Worm (Caenorhabditis elegans) whole organism, early embryonic: Measurements from ENCODE around the gene C08G9.2.
A peak's percentile ranks its signal among the peaks of the same experiment; 100 is the strongest.

ENCODE experiments used
- B0310.2 ChIP-seq: sonication (generic microtip); optimal IDR thresholded peaks from 2 replicates; lab custom pipeline; 2016; ENCODE audit warnings: mild to moderate bottlenecking, missing genetic modification characterization, missing compliant biosample characterization
- F13C5.2 ChIP-seq: sonication (generic microtip); optimal IDR thresholded peaks from 2 replicates; lab custom pipeline; 2017; ENCODE audit warnings: mild to moderate bottlenecking, missing genetic modification characterization, inconsistent platforms, missing compliant biosample characterization
- aly-1 ChIP-seq: sonication (generic microtip); optimal IDR thresholded peaks from 2 replicates; lab custom pipeline; 2016; ENCODE audit warnings: missing genetic modification characterization, missing compliant biosample characterization
- ama-1 ChIP-seq: fragments of 150-350 bp; optimal IDR thresholded peaks from 2 replicates; lab custom pipeline; 2014
- ceh-13 ChIP-seq: fragments of 200-800 bp; sonication (Bioruptor generic); optimal IDR thresholded peaks from 2 replicates; lab custom pipeline; 2018; ENCODE audit warnings: mild to moderate bottlenecking, missing genetic modification characterization, missing compliant biosample characterization
- ceh-36 ChIP-seq: sonication (generic microtip); optimal IDR thresholded peaks from 2 replicates; lab custom pipeline; 2016; ENCODE audit warnings: missing genetic modification characterization, inconsistent platforms, missing compliant biosample characterization
- ets-7 ChIP-seq: sonication (generic microtip); optimal IDR thresholded peaks from 2 replicates; lab custom pipeline; 2016; ENCODE audit warnings: missing genotype, missing genetic modification characterization, missing compliant biosample characterization
- flt-1 ChIP-seq: fragments of 200-800 bp; sonication (Bioruptor generic); IDR thresholded peaks from 2 replicates; pipeline ENCODE4 v1.3.6; 2022; ENCODE audit warnings: missing genetic modification characterization, missing compliant biosample characterization
- hmbx-1 ChIP-seq: sonication (generic microtip); optimal IDR thresholded peaks from 2 replicates; lab custom pipeline; 2016; ENCODE audit warnings: mild to moderate bottlenecking, missing genetic modification characterization, missing compliant biosample characterization
- hmg-4 ChIP-seq: fragments of 200-800 bp; sonication (Bioruptor generic); optimal IDR thresholded peaks from 2 replicates; lab custom pipeline; 2018; ENCODE audit warnings: mild to moderate bottlenecking, missing genetic modification characterization, missing compliant biosample characterization
- hnd-1 ChIP-seq: sonication (generic microtip); optimal IDR thresholded peaks from 2 replicates; lab custom pipeline; 2016; ENCODE audit warnings: missing genetic modification characterization, missing compliant biosample characterization
- pes-1 ChIP-seq: fragments of 200-800 bp; sonication (Bioruptor generic); IDR thresholded peaks from 2 replicates; pipeline ENCODE4 v1.3.6; 2022; ENCODE audit warnings: missing genetic modification reagents, missing genetic modification characterization, missing compliant biosample characterization
- scrt-1 ChIP-seq: fragments of 200-800 bp; sonication (Bioruptor generic); IDR thresholded peaks from 2 replicates; pipeline ENCODE4 v1.3.6; 2022; ENCODE audit warnings: missing genetic modification characterization, missing compliant biosample characterization
- sea-1 ChIP-seq: fragments of 200-800 bp; sonication (Bioruptor generic); conservative IDR thresholded peaks from 2 replicates; pipeline ENCODE4 v1.3.6; 2022; ENCODE audit warnings: missing genetic modification characterization, missing compliant biosample characterization
- tbx-11 ChIP-seq: fragments of 200-800 bp; sonication (Bioruptor generic); IDR thresholded peaks from 2 replicates; pipeline ENCODE4 v1.3.6; 2022; ENCODE audit warnings: missing genetic modification characterization, missing compliant biosample characterization
- tbx-37 ChIP-seq: fragments of 200-800 bp; sonication (Bioruptor generic); conservative IDR thresholded peaks from 2 replicates; pipeline ENCODE4 v1.3.6; 2022; ENCODE audit warnings: missing genetic modification reagents, missing genetic modification characterization, missing compliant biosample characterization
- tra-4 ChIP-seq: sonication (generic microtip); optimal IDR thresholded peaks from 2 replicates; lab custom pipeline; 2017; ENCODE audit warnings: missing genetic modification characterization, missing compliant biosample characterization

Gene C08G9.2

DNA sequence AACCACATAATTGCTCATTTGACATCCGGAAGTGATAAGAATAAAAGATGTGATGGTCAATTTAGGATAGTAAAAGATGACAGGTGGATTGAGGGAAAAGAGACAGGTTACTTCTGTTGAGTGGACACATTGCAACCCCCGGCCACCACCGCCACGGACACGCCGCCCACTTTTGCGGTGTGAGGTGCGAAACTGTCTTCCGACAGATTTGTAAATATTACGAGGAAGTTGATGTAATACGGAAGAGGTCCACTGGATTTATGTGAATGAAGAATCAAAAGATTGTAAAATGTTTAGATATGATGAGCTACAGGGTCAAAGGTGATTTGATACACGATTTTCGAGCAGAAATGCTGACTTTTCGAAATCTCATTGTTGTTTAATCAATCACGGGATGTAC, at the start of gene C08G9.2:
TSS of gene C08G9.2 (minus strand) at position 101 of the 400 bp plus-strand sequence.
- TF ChIP-seq hnd-1 (tag; lab: Kevin White, UChicago) (no peak), scrt-1 (no peak), sea-1 (GFP tag; lab: Robert Waterston, UW) (no peak), ama-1 (lab: Kevin White, UChicago) (no peak), tra-4 (tag; lab: Kevin White, UChicago) (no peak), tbx-37 (GFP tag; lab: Robert Waterston, UW) (no peak), F13C5.2 (no peak), flt-1 (no peak), hmbx-1 (tag; lab: Kevin White, UChicago) (no peak), aly-1 (tag; lab: Kevin White, UChicago) (no peak), pes-1 (GFP tag; lab: Robert Waterston, UW) (no peak)

DNA sequence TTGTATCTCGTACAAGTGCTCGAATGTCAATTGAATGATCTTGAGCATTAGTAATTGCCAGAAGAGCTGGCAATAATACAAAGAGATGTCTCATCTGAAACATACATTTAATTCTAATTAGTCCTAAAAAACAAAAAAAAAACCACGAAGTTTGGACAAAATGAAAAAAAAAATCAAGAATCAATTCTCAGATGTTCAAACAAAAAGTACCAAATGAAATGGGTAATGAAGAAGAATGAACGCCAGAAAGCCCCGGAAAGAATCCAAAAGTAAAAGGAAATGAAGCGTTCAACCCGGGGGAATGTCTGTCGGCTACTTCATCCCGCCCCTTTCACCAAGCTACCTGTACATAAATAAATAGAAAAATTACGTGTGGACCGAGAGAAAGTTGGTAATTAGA, 45.1 kb upstream of the C08G9.2 start, which contains the start of gene F33D4.6:
TSS of gene F33D4.6 (minus strand) at position 101 of the 400 bp plus-strand sequence.
- TF ChIP-seq ceh-36 (tag; lab: Kevin White, UChicago) (no peak), ets-7 (tag; lab: Kevin White, UChicago) (no peak), hmbx-1 (tag; lab: Kevin White, UChicago) (no peak), scrt-1 (no peak), hnd-1 (tag; lab: Kevin White, UChicago) (no peak), pes-1 (GFP tag; lab: Robert Waterston, UW) (no peak), flt-1 (no peak), sea-1 (GFP tag; lab: Robert Waterston, UW) (no peak), F13C5.2 (no peak), tbx-11 (GFP tag; lab: Robert Waterston, UW) (no peak), hmg-4 (GFP tag; lab: Kevin White, UChicago) (no peak), ceh-13 (GFP tag; lab: Kevin White, UChicago) (no peak), tbx-37 (GFP tag; lab: Robert Waterston, UW) (no peak), tra-4 (tag; lab: Kevin White, UChicago) (no peak), ama-1 (lab: Kevin White, UChicago) (no peak), aly-1 (tag; lab: Kevin White, UChicago) (no peak), B0310.2 (no peak)

DNA sequence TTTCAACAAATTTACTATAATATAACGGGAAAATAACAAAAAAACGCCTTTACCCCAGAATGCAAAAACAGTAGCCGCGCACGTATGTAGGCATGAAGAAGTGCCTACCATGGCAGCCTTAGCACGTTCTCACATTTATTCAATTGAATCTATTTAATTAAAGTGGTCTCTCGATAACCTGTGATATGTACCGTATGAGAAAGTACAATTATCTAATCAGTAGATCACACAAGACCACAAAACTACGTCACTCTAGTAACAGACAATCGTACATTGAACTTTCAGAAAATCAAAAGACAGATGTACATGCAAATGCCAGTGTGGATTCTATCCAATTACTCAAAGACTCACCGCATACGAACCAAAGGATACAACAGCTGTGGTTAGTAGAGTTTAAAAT, 39.5 kb upstream of the C08G9.2 start:
- TF ChIP-seq hmg-4 (GFP tag; lab: Kevin White, UChicago): no peak
- no peak for TF ChIP-seq scrt-1

DNA sequence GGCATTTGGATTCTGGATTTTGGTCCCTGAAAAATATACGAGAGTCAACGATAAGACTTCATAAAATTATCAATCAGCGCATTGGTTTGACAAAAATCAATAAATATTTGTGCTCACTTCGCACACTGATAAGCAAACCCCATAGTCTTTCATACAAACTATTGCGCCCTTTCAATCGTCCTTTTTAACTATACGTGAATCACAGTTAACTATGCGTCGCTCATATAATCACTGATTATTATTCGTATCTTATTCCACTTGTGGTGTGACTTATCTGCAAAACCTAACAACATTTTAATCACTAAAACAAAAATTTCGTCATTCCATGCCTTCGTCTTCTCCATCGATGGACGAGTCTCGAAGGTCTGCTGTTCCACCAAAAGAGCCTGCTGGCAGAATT, 38.1 kb upstream of the C08G9.2 start, which contains the start of gene nhr-8:
TSS of gene nhr-8 (plus strand) at position 160 of the 400 bp plus-strand sequence.
- TF ChIP-seq ama-1 (lab: Kevin White, UChicago) (no peak), F13C5.2 (no peak), sea-1 (GFP tag; lab: Robert Waterston, UW) (no peak), B0310.2 (no peak), tbx-37 (GFP tag; lab: Robert Waterston, UW) (no peak), ceh-36 (tag; lab: Kevin White, UChicago) (no peak), flt-1 (no peak), tbx-11 (GFP tag; lab: Robert Waterston, UW) (no peak), ceh-13 (GFP tag; lab: Kevin White, UChicago) (no peak), hmbx-1 (tag; lab: Kevin White, UChicago) (no peak), pes-1 (GFP tag; lab: Robert Waterston, UW) (no peak), ets-7 (tag; lab: Kevin White, UChicago) (no peak), aly-1 (tag; lab: Kevin White, UChicago) (no peak), hmg-4 (GFP tag; lab: Kevin White, UChicago) (no peak), tra-4 (tag; lab: Kevin White, UChicago) (no peak), hnd-1 (tag; lab: Kevin White, UChicago) (no peak), scrt-1 (no peak)

DNA sequence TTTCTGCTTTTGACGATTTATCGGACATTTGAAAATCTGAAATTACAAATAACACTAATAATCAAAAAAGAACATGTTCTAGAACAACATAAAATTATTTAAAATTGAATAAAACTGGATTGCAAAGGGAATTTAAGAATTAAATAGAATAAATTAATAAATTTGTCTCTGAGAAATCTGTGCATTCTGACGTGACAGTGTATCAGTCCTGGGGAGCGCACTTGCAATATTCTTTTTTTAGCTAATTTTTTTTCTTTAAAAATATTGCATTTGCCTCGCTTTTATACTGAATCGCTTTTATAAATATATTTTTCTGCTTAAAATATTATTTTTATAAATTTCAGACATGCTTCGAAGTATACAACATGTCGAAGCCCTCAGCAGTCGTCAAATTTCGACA, 36.9 kb upstream of the C08G9.2 start, which contains the start of the genes mrpl-1, emc-6 and mrps-24:
TSS of gene mrpl-1 (minus strand) at position 1 of the 400 bp plus-strand sequence.
TSS of gene emc-6 (minus strand) at position 36 of the 400 bp plus-strand sequence.
TSS of gene mrps-24 (plus strand) at position 345 of the 400 bp plus-strand sequence.
- TF ChIP-seq F13C5.2: peak; percentile 27
- TF ChIP-seq sea-1 (GFP tag; lab: Robert Waterston, UW): no peak

DNA sequence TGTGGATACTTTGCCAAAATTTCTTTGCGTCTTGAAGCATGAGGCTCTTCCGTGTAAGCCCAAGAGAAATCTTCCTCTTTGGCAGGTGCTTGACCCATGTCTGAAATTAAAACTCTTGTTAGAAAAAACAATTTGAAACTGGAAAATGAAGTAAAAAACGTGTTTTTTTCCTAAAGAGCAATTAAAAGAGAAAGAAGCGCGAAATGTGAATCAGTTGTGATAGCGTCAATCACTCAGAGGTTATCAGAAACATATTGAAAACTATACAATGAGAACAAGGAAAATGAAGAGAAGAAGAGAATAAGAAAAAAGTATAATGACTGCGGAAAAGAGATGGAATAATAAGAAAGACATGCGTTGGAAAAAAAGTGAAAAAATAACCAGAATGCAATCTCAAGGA, 34.0 kb upstream of the C08G9.2 start, which contains the start of gene F33D4.4:
TSS of gene F33D4.4 (minus strand) at position 101 of the 400 bp plus-strand sequence.
- TF ChIP-seq tbx-11 (GFP tag; lab: Robert Waterston, UW): no peak

DNA sequence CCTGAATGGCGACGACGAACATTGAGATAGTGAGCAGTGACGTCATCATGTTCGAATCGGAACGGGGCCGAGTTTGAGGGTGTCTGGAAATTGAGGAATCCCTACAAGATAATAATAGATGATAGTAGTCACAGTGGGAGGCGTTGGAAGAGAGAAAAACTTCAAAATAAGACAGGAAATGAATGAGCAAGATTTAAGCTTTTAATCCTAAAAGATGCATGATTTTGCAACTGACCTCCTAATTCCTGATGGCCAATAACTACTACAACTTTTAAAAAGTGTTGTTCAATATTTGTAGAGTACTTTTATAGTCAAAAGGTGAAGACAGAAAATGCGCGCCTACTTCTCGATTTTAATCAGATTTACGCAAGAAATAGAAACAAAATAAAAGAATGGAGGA, 25.5 kb upstream of the C08G9.2 start, which contains the start of gene flp-13:
TSS of gene flp-13 (minus strand) at position 101 of the 400 bp plus-strand sequence.
- TF ChIP-seq hmg-4 (GFP tag; lab: Kevin White, UChicago) (no peak), ama-1 (lab: Kevin White, UChicago) (no peak), ceh-36 (tag; lab: Kevin White, UChicago) (no peak)

DNA sequence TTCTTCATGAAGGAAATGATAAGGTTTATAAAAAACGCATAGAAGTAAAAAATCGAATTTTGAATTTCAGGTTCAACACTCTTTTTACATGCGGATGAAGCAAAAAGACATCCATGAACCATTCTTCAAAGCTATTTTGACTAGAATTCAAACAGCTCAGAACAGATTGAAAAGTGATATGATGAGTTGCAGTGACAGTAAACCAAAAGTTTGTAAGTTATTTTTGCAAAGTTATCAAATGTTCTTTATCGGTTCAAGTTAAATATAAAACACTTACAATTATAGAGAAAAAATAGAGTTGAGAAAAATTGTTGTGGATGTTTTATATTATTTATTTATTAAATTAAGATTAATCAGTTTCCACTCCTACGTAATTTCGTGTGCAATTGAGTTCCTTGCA, 19.7 kb upstream of the C08G9.2 start:
- no peak for TF ChIP-seq ets-7 (tag; lab: Kevin White, UChicago)
- TF ChIP-seq scrt-1: no peak
- no peak for TF ChIP-seq hmbx-1 (tag; lab: Kevin White, UChicago)
- TF ChIP-seq tbx-37 (GFP tag; lab: Robert Waterston, UW): no peak
- TF ChIP-seq pes-1 (GFP tag; lab: Robert Waterston, UW): no peak
- TF ChIP-seq F13C5.2: no peak
- TF ChIP-seq ceh-36 (tag; lab: Kevin White, UChicago): no peak
- no peak for TF ChIP-seq tra-4 (tag; lab: Kevin White, UChicago)
- no peak for TF ChIP-seq aly-1 (tag; lab: Kevin White, UChicago)
